Worm (Caenorhabditis elegans) whole organism, early embryonic: ENCODE results near the gene sri-30.
A peak's percentile ranks its signal among the peaks of the same experiment; 100 is the strongest.

Experiments
- B0310.2 ChIP-seq: sonication (generic microtip); optimal IDR thresholded peaks from 2 replicates; lab custom pipeline; 2016; ENCODE audit warnings: mild to moderate bottlenecking, missing genetic modification characterization, missing compliant biosample characterization
- F13C5.2 ChIP-seq: sonication (generic microtip); optimal IDR thresholded peaks from 2 replicates; lab custom pipeline; 2017; ENCODE audit warnings: mild to moderate bottlenecking, missing genetic modification characterization, inconsistent platforms, missing compliant biosample characterization
- aly-1 ChIP-seq: sonication (generic microtip); optimal IDR thresholded peaks from 2 replicates; lab custom pipeline; 2016; ENCODE audit warnings: missing genetic modification characterization, missing compliant biosample characterization
- ama-1 ChIP-seq: fragments of 150-350 bp; optimal IDR thresholded peaks from 2 replicates; lab custom pipeline; 2014
- ceh-13 ChIP-seq: fragments of 200-800 bp; sonication (Bioruptor generic); optimal IDR thresholded peaks from 2 replicates; lab custom pipeline; 2018; ENCODE audit warnings: mild to moderate bottlenecking, missing genetic modification characterization, missing compliant biosample characterization
- ceh-36 ChIP-seq: sonication (generic microtip); optimal IDR thresholded peaks from 2 replicates; lab custom pipeline; 2016; ENCODE audit warnings: missing genetic modification characterization, inconsistent platforms, missing compliant biosample characterization
- ets-7 ChIP-seq: sonication (generic microtip); optimal IDR thresholded peaks from 2 replicates; lab custom pipeline; 2016; ENCODE audit warnings: missing genotype, missing genetic modification characterization, missing compliant biosample characterization
- flt-1 ChIP-seq: fragments of 200-800 bp; sonication (Bioruptor generic); IDR thresholded peaks from 2 replicates; pipeline ENCODE4 v1.3.6; 2022; ENCODE audit warnings: missing genetic modification characterization, missing compliant biosample characterization
- hmbx-1 ChIP-seq: sonication (generic microtip); optimal IDR thresholded peaks from 2 replicates; lab custom pipeline; 2016; ENCODE audit warnings: mild to moderate bottlenecking, missing genetic modification characterization, missing compliant biosample characterization
- hmg-4 ChIP-seq: fragments of 200-800 bp; sonication (Bioruptor generic); optimal IDR thresholded peaks from 2 replicates; lab custom pipeline; 2018; ENCODE audit warnings: mild to moderate bottlenecking, missing genetic modification characterization, missing compliant biosample characterization
- hnd-1 ChIP-seq: sonication (generic microtip); optimal IDR thresholded peaks from 2 replicates; lab custom pipeline; 2016; ENCODE audit warnings: missing genetic modification characterization, missing compliant biosample characterization
- pes-1 ChIP-seq: fragments of 200-800 bp; sonication (Bioruptor generic); IDR thresholded peaks from 2 replicates; pipeline ENCODE4 v1.3.6; 2022; ENCODE audit warnings: missing genetic modification reagents, missing genetic modification characterization, missing compliant biosample characterization
- scrt-1 ChIP-seq: fragments of 200-800 bp; sonication (Bioruptor generic); IDR thresholded peaks from 2 replicates; pipeline ENCODE4 v1.3.6; 2022; ENCODE audit warnings: missing genetic modification characterization, missing compliant biosample characterization
- sea-1 ChIP-seq: fragments of 200-800 bp; sonication (Bioruptor generic); conservative IDR thresholded peaks from 2 replicates; pipeline ENCODE4 v1.3.6; 2022; ENCODE audit warnings: missing genetic modification characterization, missing compliant biosample characterization
- tbx-11 ChIP-seq: fragments of 200-800 bp; sonication (Bioruptor generic); IDR thresholded peaks from 2 replicates; pipeline ENCODE4 v1.3.6; 2022; ENCODE audit warnings: missing genetic modification characterization, missing compliant biosample characterization
- tbx-37 ChIP-seq: fragments of 200-800 bp; sonication (Bioruptor generic); conservative IDR thresholded peaks from 2 replicates; pipeline ENCODE4 v1.3.6; 2022; ENCODE audit warnings: missing genetic modification reagents, missing genetic modification characterization, missing compliant biosample characterization
- tra-4 ChIP-seq: sonication (generic microtip); optimal IDR thresholded peaks from 2 replicates; lab custom pipeline; 2017; ENCODE audit warnings: missing genetic modification characterization, missing compliant biosample characterization

sri-30 gene

ce11 chrII:3045422-3045821 is 553 bp upstream of the sri-30 start:
- TF ChIP-seq sea-1 (no peak), scrt-1 (GFP tag; lab: Robert Waterston, UW) (no peak), flt-1 (GFP tag; lab: Robert Waterston, UW) (no peak), tbx-11 (GFP tag; lab: Robert Waterston, UW) (no peak), hnd-1 (tag; lab: Kevin White, UChicago) (no peak), tbx-37 (no peak), ceh-13 (GFP tag; lab: Kevin White, UChicago) (no peak), hmg-4 (GFP tag; lab: Kevin White, UChicago) (no peak), B0310.2 (tag; lab: Kevin White, UChicago) (no peak), hmbx-1 (tag; lab: Kevin White, UChicago) (no peak)

ce11 chrII:3048378-3048777 is 2.4 kb downstream of the sri-30 start, which contains the start of gene sri-28:
Gene sri-28, plus strand, starts transcription at chrII:3048678.
- TF ChIP-seq flt-1 (GFP tag; lab: Robert Waterston, UW) (no peak), sea-1 (no peak), ceh-13 (GFP tag; lab: Kevin White, UChicago) (no peak), tbx-37 (no peak), B0310.2 (tag; lab: Kevin White, UChicago) (no peak), scrt-1 (GFP tag; lab: Robert Waterston, UW) (no peak), hmg-4 (GFP tag; lab: Kevin White, UChicago) (no peak), hnd-1 (tag; lab: Kevin White, UChicago) (no peak), ets-7 (tag; lab: Kevin White, UChicago) (no peak), tra-4 (tag; lab: Kevin White, UChicago) (no peak), pes-1 (GFP tag; lab: Robert Waterston, UW) (no peak), aly-1 (tag; lab: Kevin White, UChicago) (no peak), ceh-36 (tag; lab: Kevin White, UChicago) (no peak), ama-1 (lab: Kevin White, UChicago) (no peak), F13C5.2 (tag; lab: Kevin White, UChicago) (no peak), hmbx-1 (tag; lab: Kevin White, UChicago) (no peak), tbx-11 (GFP tag; lab: Robert Waterston, UW) (no peak)

- TF ChIP-seq tbx-37, result no peak
- TF ChIP-seq ceh-36 (tag; lab: Kevin White, UChicago), result peak; percentile 87
Observed at ce11 chrII:3048989-3049388, 3.0 kb downstream of the sri-30 start.

- TF ChIP-seq scrt-1 (GFP tag; lab: Robert Waterston, UW) (no peak), hmg-4 (GFP tag; lab: Kevin White, UChicago) (no peak), B0310.2 (tag; lab: Kevin White, UChicago) (no peak), ceh-13 (GFP tag; lab: Kevin White, UChicago) (no peak)
Observed at ce11 chrII:3050703-3051102, 4.7 kb downstream of the sri-30 start, which contains the start of gene sri-31. Gene sri-31, plus strand, starts transcription at chrII:3051003.

DNA sequence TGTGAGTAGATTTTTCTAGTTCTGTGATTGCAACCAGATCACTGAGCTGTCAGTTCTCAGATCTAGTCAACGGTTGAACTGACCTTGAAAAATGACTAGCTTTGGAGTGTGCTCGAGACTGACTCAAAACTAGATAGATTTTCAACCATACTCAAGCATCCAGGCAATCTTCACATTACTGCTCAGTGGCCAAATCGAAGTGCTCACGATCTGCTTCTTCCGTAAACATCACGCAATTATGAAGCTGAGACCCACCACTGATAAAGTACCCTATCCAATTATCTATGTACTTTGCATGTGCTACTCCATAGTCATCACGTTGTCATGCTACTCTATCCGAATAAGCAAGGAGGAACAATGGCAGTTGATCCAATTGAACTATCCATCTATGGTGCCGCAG is 5.4 kb downstream of the sri-30 start:
- no peak for TF ChIP-seq flt-1 (GFP tag; lab: Robert Waterston, UW)
- no peak for TF ChIP-seq ama-1 (lab: Kevin White, UChicago)
- TF ChIP-seq hmbx-1 (tag; lab: Kevin White, UChicago), result no peak
- TF ChIP-seq tbx-37, result no peak

- TF ChIP-seq scrt-1 (GFP tag; lab: Robert Waterston, UW) (no peak), aly-1 (tag; lab: Kevin White, UChicago) (no peak), ceh-36 (tag; lab: Kevin White, UChicago) (no peak), B0310.2 (tag; lab: Kevin White, UChicago) (no peak), hmg-4 (GFP tag; lab: Kevin White, UChicago) (no peak), flt-1 (GFP tag; lab: Robert Waterston, UW) (no peak), ama-1 (lab: Kevin White, UChicago) (no peak), ceh-13 (GFP tag; lab: Kevin White, UChicago) (no peak), hnd-1 (tag; lab: Kevin White, UChicago) (no peak), pes-1 (GFP tag; lab: Robert Waterston, UW) (no peak), tbx-11 (GFP tag; lab: Robert Waterston, UW) (no peak), F13C5.2 (tag; lab: Kevin White, UChicago) (no peak), hmbx-1 (tag; lab: Kevin White, UChicago) (no peak), tbx-37 (no peak), ets-7 (tag; lab: Kevin White, UChicago) (no peak), tra-4 (tag; lab: Kevin White, UChicago) (no peak), sea-1 (no peak)
Observed at ce11 chrII:3052843-3053242, 6.9 kb downstream of the sri-30 start.

DNA sequence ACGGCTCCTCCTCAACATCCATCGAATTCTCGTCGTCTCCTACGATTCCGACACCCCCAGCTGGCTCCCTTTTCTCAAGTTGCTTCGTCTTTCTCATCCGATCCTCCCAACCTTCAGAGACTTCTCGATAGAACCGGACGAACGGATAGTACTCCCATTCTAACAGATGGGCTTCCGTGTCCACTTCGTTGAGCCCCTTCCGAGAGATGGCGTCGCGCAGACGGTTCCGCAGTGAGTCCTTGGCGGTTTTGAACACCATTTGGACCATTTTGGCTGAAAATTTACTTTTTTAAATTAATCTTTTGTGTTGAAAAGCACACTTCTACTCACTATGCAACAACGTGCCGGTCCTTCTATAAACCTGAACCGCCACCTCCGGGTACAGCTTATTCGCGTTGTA is 7.7 kb downstream of the sri-30 start:
- TF ChIP-seq B0310.2 (tag; lab: Kevin White, UChicago) (no peak), aly-1 (tag; lab: Kevin White, UChicago) (no peak), hmbx-1 (tag; lab: Kevin White, UChicago) (no peak)

DNA sequence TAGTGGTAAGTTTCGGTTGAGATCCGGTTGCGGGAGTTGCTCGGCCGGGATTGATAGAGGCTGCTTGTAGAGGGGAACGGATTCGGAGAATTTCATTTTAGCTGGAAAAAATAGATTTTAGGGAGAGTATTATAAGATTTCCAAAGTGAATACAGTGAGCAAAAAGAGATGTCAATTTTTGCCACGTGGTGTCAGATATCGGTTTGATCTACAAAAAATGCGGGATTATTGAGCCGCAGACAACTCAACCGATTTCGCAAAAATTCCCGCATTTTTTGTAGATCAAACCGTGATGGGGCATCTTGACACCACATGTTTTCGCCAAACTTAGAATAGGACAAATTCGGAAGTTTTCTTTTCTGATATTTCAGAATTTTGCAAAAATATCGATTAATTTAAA is 8.2 kb downstream of the sri-30 start, which contains the start of gene lido-13:
Gene lido-13 (minus strand): TSS at position 101 of the 400 bp plus-strand sequence.
- TF ChIP-seq ets-7 (tag; lab: Kevin White, UChicago), result no peak
- no peak for TF ChIP-seq F13C5.2 (tag; lab: Kevin White, UChicago)
- TF ChIP-seq scrt-1 (GFP tag; lab: Robert Waterston, UW), result no peak
- no peak for TF ChIP-seq tbx-37
- no peak for TF ChIP-seq flt-1 (GFP tag; lab: Robert Waterston, UW)
- TF ChIP-seq aly-1 (tag; lab: Kevin White, UChicago), result no peak
- TF ChIP-seq sea-1, result no peak
- TF ChIP-seq hmbx-1 (tag; lab: Kevin White, UChicago), result no peak
- TF ChIP-seq B0310.2 (tag; lab: Kevin White, UChicago), result no peak
- TF ChIP-seq tbx-11 (GFP tag; lab: Robert Waterston, UW), result no peak
- no peak for TF ChIP-seq hmg-4 (GFP tag; lab: Kevin White, UChicago)
